Worm (Caenorhabditis elegans): ENCODE data around the gene scl-19.
"Not testable (repeated sequence)": the region's sequence is repeated elsewhere in the genome, so short reads cannot be mapped to it uniquely, and the experiment has no call there.

The scl-19 gene

DNA sequence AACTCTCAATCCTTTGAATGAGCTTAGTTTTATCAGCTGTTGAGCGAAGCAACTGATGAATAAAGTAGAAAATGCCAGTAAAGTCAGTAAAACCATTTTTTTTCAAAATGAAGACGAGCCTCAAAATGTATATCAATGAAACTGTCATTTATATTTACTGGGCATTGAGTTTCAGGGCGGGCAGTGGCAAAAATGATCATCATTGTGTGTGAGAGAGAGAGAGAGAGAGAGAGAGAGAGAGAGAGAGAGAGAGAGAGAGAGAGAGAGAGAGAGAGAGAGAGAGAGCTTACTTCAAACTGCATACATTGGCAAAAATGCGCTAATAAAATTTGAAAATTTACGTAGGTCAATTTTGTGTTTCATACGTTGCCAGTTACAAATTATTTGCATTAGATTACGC, 28.4 kb downstream of the scl-19 start, which contains the start of gene F11D11.3:
Gene F11D11.3, minus strand, starts transcription at position 101 of the 400 bp plus-strand sequence.
- no peak for TF ChIP-seq unc-62 (GFP tag; optimal IDR thresholded peaks at IDR 0.05)

DNA sequence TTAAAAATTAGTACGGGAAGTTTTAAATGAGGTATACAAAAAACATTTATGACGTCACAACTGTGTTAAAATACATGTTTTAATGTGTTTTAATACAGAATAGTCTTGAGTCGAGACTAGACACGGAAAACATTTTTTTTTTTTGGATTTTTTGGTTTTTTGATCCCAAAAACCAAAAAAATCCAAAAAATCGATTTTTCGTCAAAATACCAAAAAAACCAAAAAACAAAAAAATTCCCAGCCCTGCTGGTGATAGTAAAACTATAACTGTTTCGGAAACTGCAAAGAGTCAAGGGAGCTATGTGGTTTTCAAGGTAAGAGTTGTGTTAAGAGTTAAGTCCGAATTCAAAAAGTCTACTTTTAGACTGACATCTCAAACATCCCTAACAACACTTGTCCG, 29.3 kb downstream of the scl-19 start, which contains the start of gene F11D11.4:
Gene F11D11.4, plus strand, starts transcription at position 301 of the 400 bp plus-strand sequence.
- TF ChIP-seq unc-62 (GFP tag; optimal IDR thresholded peaks at IDR 0.05): no peak

DNA sequence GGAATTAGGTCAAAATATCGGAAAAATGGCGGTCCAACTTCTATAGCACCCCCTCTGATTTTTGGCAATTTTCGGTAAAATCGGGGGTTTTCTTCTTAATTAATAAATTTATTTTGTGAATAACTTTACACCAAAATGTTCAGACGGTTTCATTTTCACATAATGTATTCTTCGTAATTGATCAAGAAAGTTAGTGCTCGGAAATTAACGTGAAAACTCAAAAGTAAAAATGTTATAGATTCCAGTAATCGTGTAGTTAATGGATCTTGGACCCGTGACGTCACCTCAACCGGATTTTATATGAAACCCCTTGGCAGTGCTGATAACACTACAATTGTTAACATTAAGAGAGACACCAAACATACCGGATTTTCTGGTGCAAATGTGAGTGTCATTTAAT, 30.3 kb downstream of the scl-19 start, which contains the start of gene F11D11.22:
Gene F11D11.22, plus strand, starts transcription at position 301 of the 400 bp plus-strand sequence.
- TF ChIP-seq unc-62 (GFP tag; optimal IDR thresholded peaks at IDR 0.05): not testable (repeated sequence)

DNA sequence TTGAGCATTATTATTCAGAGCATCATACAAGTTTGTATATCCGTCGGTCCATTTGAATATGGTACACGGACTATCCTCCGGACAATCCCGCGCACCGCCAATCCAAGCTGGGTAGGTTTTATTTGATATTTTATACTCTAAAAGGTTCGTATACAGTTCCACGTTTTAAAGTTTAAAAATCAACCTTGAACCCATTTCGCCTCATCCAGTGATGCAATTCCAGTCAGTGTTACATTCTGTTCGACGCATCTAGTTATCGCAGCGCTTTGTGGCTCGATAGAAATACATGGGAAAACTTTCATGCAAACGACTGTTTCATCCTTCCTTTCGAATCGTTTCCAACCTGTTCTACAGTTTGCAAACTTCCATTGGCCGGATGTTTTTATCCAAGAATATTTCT, 38.1 kb downstream of the scl-19 start:
- TF ChIP-seq unc-62 (GFP tag; optimal IDR thresholded peaks at IDR 0.05): no peak

DNA sequence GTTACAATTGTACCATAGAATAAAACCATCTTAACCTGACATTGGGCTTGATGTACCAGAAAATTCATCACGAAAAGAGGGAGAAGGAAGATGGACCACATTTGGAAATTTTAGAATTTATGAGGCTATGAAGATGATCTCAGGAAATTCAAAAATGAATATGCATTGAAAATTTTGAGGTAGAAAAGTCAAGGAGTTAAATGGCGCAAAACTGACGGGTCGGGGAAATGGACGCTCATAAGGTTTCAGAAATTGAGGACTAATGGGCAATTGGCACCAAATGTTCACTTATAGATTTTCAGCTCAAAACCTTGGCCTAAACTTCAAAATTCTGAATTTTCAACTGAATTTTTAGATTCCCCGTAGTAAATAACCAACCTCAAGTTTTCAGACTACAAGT, 38.8 kb downstream of the scl-19 start, which contains the start of gene clec-255:
Gene clec-255, minus strand, starts transcription at position 101 of the 400 bp plus-strand sequence.
- no peak for TF ChIP-seq unc-62 (GFP tag; optimal IDR thresholded peaks at IDR 0.05)

DNA sequence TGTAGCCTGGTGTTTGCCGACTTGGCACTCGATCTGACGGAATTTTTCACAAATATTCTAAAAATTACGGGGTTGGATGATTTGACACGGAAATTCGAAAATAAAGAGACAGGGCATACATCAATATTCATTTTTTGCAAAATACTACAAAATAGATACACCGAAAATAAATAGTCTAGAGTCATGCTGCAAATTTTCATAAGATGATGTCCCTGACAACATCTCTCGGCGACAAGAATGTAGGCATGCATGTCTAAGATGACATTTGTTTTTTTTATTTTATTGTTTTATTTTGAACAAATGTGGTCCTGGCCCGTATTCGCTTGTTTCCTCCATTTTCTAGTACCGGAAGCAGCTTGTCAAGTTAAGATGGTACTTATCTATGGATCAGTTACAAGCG, 39.6 kb downstream of the scl-19 start, which contains the start of gene clec-256:
Gene clec-256, plus strand, starts transcription at position 301 of the 400 bp plus-strand sequence.
- no peak for TF ChIP-seq unc-62 (GFP tag; optimal IDR thresholded peaks at IDR 0.05)

DNA sequence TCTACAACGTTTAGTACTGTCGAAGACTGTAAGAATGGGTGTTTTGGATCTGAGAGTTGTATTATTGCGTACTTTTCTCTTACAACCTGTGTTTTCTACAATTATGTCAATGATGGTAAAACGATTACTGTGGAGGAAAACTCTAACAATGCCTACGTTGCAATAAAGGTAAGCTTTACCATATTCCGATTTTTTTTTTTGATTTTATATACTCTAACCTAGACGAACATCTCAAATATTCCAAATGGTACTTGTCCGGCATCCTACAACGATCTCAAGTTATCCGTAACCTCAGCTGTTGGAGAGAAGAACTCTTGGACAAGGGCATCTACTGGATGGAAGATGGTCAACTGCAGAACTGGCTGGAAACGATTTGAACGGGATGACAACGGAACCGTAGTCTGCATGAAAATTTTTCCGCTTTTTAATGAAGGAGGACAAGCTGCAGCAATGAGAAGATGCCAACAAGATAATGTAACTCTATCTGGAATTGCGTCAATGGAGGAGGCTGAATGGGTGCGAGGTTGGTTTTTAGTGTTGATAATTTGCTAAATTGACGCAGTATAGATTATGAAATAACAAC, 40.1 kb downstream of the scl-19 start:
- no peak for TF ChIP-seq unc-62 (GFP tag; optimal IDR thresholded peaks at IDR 0.05)

DNA sequence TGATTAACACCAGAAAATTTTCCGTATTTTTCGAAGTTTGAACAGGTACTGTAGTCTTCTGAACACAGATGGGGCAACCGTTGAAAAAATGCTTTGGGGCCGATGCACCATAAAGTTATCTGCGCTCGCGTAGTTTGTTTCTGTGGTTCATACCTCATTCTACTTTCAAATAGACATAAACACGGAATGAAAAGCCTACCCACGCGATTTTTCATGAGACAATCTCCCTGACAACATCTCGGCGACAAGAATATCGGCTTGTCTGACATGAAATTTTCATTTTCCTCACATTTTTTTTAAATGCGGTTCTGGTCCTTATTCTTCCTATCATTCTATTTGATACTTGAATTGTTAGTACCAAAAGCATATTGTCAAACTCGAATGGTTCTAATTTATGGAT, 41.0 kb downstream of the scl-19 start, which contains the start of gene clec-257:
Gene clec-257, plus strand, starts transcription at position 301 of the 400 bp plus-strand sequence.
- TF ChIP-seq unc-62 (GFP tag; optimal IDR thresholded peaks at IDR 0.05): no peak

DNA sequence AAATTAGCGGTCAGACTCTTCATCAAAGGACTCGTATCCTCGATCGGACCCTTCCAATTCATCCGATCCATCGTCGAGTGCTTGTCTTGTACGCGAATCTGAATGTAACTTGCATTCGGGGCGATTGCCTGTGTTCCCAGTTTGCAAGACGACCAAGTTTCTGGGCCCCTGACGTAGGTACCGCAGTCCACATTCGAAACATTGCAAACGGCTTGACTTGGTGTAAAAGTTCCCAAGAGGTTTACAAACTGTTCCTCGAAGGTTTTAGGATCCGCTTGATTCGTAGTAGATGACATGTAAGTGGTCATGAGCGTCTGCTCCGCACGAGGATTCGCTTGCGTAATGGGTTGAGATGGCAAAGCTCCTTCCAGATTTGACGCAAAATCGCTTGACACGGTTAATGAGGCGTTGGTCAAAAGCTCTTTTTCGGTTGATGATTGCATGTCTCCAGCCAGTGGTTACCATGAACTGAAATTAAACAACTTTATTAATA, 44.5 kb downstream of the scl-19 start, which contains the start of gene Y17D7B.4:
Gene Y17D7B.4, minus strand, starts transcription at position 443 of the 493 bp plus-strand sequence.
- TF ChIP-seq unc-62 (GFP tag; optimal IDR thresholded peaks at IDR 0.05): no peak

DNA sequence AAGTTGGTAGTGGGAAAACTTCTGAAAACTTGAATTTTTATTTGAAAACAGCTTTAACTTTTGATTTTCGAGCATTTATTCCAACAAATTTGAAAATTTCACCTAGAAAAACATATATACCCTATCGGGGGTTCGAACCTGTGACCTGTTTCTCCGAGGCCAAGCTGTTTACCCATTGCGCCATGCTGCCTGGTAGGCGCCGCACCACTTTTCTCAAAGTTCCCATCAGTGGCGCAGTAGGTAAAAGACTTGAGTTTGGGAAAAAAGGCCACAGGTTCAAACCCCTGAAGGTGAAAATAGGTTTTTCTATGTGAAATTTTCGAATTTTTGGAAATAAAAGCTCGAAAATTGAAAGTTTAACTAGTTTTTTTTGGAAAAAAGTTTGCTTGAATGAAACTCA, 48.8 kb downstream of the scl-19 start:
- TF ChIP-seq unc-62 (GFP tag; optimal IDR thresholded peaks at IDR 0.05): no peak

Data from whole organism, dauer.